Fruit fly (Drosophila melanogaster): Measurements from ENCODE around the gene Syx1A.

DNA sequence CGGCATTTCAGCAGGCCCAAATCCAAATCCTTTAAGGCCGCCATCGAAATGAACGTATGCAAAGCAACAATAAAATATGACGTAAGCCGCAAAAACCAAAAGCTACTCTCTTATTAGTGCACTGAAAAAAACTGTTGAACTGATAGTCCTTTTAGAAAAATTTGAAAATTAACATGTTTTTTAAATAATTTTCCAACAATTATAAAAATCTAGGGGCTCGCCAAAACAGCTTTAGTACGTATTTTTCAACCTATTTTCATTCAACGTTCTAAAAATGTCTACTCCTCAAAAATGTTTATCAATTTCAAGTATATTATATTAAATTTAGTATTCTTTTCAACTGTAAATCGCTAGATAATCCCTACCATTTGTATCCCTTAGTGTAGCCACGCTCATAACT, 12.1 kb downstream of the Syx1A start:
- TF ChIP-seq jim (GFP tag; optimal IDR thresholded peaks at IDR 0.05) (no peak), Dfd (GFP tag; optimal IDR thresholded peaks at IDR 0.05) (no peak), pan (optimal IDR thresholded peaks at IDR 0.05) (no peak), lola (GFP tag; optimal IDR thresholded peaks at IDR 0.05) (no peak), HLH106 (tag; optimal IDR thresholded peaks at IDR 0.05) (no peak), Abd-B (GFP tag; optimal IDR thresholded peaks at IDR 0.05) (no peak), Hr83 (GFP tag; optimal IDR thresholded peaks at IDR 0.05; ENCODE audit: poor library complexity, severe bottlenecking) (no peak), psq (GFP tag; optimal IDR thresholded peaks at IDR 0.05) (no peak), rgr (GFP tag; optimal IDR thresholded peaks at IDR 0.05) (no peak), OdsH (GFP tag; optimal IDR thresholded peaks at IDR 0.05) (no peak), h (GFP tag; optimal IDR thresholded peaks at IDR 0.05) (no peak), foxo (GFP tag; optimal IDR thresholded peaks at IDR 0.05) (no peak), Jra (GFP tag; optimal IDR thresholded peaks at IDR 0.05) (no peak)
